Fruit fly (Drosophila melanogaster) whole organism, pupa: ENCODE data around the gene Rpn11.
A peak's percentile ranks its signal among the peaks of the same experiment; 100 is the strongest.

Experiments used
- CG12605 ChIP-seq: fragments of 200-800 bp; sonication (Bioruptor generic); IDR thresholded peaks from 2 replicates; pipeline ENCODE4 v1.3.6; 2022; ENCODE audit warnings: missing biosample characterization, missing genetic modification characterization
- CG13204 ChIP-seq: fragments of 200-800 bp; sonication (Bioruptor generic); optimal IDR thresholded peaks from 2 replicates; lab custom pipeline; 2018; ENCODE audit warnings: missing biosample characterization, mild to moderate bottlenecking, missing genetic modification characterization, moderate library complexity
- CG14655 ChIP-seq: fragments of 200-800 bp; sonication (Bioruptor generic); optimal IDR thresholded peaks from 3 replicates; lab custom pipeline; 2017; ENCODE audit warnings: mild to moderate bottlenecking, missing biosample characterization, missing genetic modification reagents, missing genetic modification characterization
- CG15710 ChIP-seq: fragments of 200-800 bp; sonication (Bioruptor generic); optimal IDR thresholded peaks from 2 replicates; lab custom pipeline; 2018; ENCODE audit warnings: missing biosample characterization, mild to moderate bottlenecking, missing genetic modification characterization, moderate library complexity
- CG17806 ChIP-seq: fragments of 200-800 bp; sonication (Bioruptor generic); optimal IDR thresholded peaks from 2 replicates; lab custom pipeline; 2018; ENCODE audit warnings: missing biosample characterization, mild to moderate bottlenecking, missing genetic modification characterization, moderate library complexity
- CG34367 ChIP-seq: fragments of 200-800 bp; sonication (Bioruptor generic); optimal IDR thresholded peaks from 2 replicates; lab custom pipeline; 2018; ENCODE audit warnings: missing biosample characterization, mild to moderate bottlenecking, missing genetic modification characterization
- CG4496 ChIP-seq: fragments of 200-800 bp; sonication (Bioruptor generic); IDR thresholded peaks from 3 replicates; pipeline ENCODE4 v1.3.6; 2022; ENCODE audit warnings: missing biosample characterization, missing genetic modification characterization
- CG8159 ChIP-seq: fragments of 200-800 bp; sonication (Bioruptor generic); optimal IDR thresholded peaks from 3 replicates; lab custom pipeline; 2018; ENCODE audit warnings: missing biosample characterization, mild to moderate bottlenecking, missing genetic modification characterization, moderate library complexity
- D1 ChIP-seq: fragments of 200-800 bp; sonication (Bioruptor generic); optimal IDR thresholded peaks from 2 replicates; lab custom pipeline; 2018; ENCODE audit warnings: missing biosample characterization, mild to moderate bottlenecking, missing genetic modification characterization, moderate library complexity
- EcR ChIP-seq: fragments of 200-800 bp; sonication (Bioruptor generic); optimal IDR thresholded peaks from 3 replicates; lab custom pipeline; 2019; ENCODE audit warnings: missing biosample characterization, missing genetic modification characterization, mild to moderate bottlenecking, moderate library complexity, missing genetic modification reagents
- Ets98B ChIP-seq: fragments of 200-800 bp; sonication (Bioruptor generic); IDR thresholded peaks from 2 replicates; pipeline ENCODE4 v1.3.6; 2022; ENCODE audit warnings: missing biosample characterization, missing genetic modification characterization
- Pif1B ChIP-seq: fragments of 200-800 bp; sonication (Bioruptor generic); optimal IDR thresholded peaks from 3 replicates; lab custom pipeline; 2016; ENCODE audit warnings: missing biosample characterization, missing genetic modification characterization
- Snoo ChIP-seq: fragments of 200-800 bp; sonication (Bioruptor generic); optimal IDR thresholded peaks from 3 replicates; lab custom pipeline; 2017; ENCODE audit warnings: missing biosample characterization, mild to moderate bottlenecking, missing genetic modification characterization, inconsistent platforms
- gl ChIP-seq: fragments of 200-800 bp; sonication (Bioruptor generic); optimal IDR thresholded peaks from 2 replicates; lab custom pipeline; 2018; ENCODE audit warnings: missing biosample characterization, mild to moderate bottlenecking, missing genetic modification characterization

dm6 chr2L:5059645-5060254, at the start of gene Rpn11:
- TF ChIP-seq EcR (GFP tag; lab: Kevin White, UChicago) (no peak), CG12605 (GFP tag; lab: Robert Waterston, UW) (no peak), Pif1B (GFP tag; lab: Kevin White, UChicago) (no peak), CG17806 (tag; lab: Kevin White, UChicago) (peak; percentile 31), D1 (tag; lab: Kevin White, UChicago) (no peak), CG13204 (GFP tag; lab: Kevin White, UChicago) (no peak), CG14655 (GFP tag; lab: Kevin White, UChicago) (no peak), CG15710 (tag; lab: Kevin White, UChicago) (peak; percentile 52), CG34367 (tag; lab: Kevin White, UChicago) (peak; percentile 43), CG8159 (tag; lab: Kevin White, UChicago) (peak; percentile 62), CG4496 (GFP tag; lab: Robert Waterston, UW) (peak; percentile 40; the same call in 1 of the 3 replicates), Ets98B (no peak), gl (no peak), Snoo (tag; lab: Kevin White, UChicago) (peak; percentile 49)
